Worm (Caenorhabditis elegans): ENCODE data around the gene R09H10.3.
A peak's percentile ranks its signal among the peaks of the same experiment; 100 is the strongest.

Gene R09H10.3

ce11 chrIV:10599983-10600382 is 6.8 kb upstream of the R09H10.3 start, which contains the start of gene R09H10.1:
R09H10.1 (plus strand) TSS chrIV:10600283.
- TF ChIP-seq sup-37 (GFP tag; optimal IDR thresholded peaks at IDR 0.05) (no peak), mef-2 (tag; optimal IDR thresholded peaks at IDR 0.05) (no peak), C16A3.4 (tag; optimal IDR thresholded peaks at IDR 0.05) (no peak), sox-4 (tag; optimal IDR thresholded peaks at IDR 0.05) (no peak)

- TF ChIP-seq pax-3 (tag; optimal IDR thresholded peaks at IDR 0.05): no peak
- TF ChIP-seq dpl-1 (GFP tag; optimal IDR thresholded peaks at IDR 0.05): no peak
- TF ChIP-seq ceh-8 (GFP tag; optimal IDR thresholded peaks at IDR 0.05): no peak
- TF ChIP-seq mep-1 (tag; optimal IDR thresholded peaks at IDR 0.05): no peak
- TF ChIP-seq pag-3 (tag; optimal IDR thresholded peaks at IDR 0.05; ENCODE audit: borderline replicate concordance, insufficient read depth): no peak
- no peak for TF ChIP-seq elt-2 (tag; optimal IDR thresholded peaks at IDR 0.05)
- TF ChIP-seq skn-1 (tag; optimal IDR thresholded peaks at IDR 0.05): no peak
- no peak for TF ChIP-seq ces-1 (GFP tag; optimal IDR thresholded peaks at IDR 0.05)
- TF ChIP-seq grh-1 (GFP tag; IDR thresholded peaks at IDR 0.05): no peak
- TF ChIP-seq ceh-82 (tag; optimal IDR thresholded peaks at IDR 0.05): no peak
- TF ChIP-seq snpc-4 (tag; optimal IDR thresholded peaks at IDR 0.05): no peak
- TF ChIP-seq elt-3 (tag; optimal IDR thresholded peaks at IDR 0.05): no peak
- no peak for TF ChIP-seq sup-37 (GFP tag; optimal IDR thresholded peaks at IDR 0.05)
- TF ChIP-seq unc-86 (tag; optimal IDR thresholded peaks at IDR 0.05): no peak
- TF ChIP-seq lin-39 (tag; optimal IDR thresholded peaks at IDR 0.05): no peak
Measured at ce11 chrIV:10602644-10603043, 4.2 kb upstream of the R09H10.3 start, which contains the start of gene R09H10.2. R09H10.2 (plus strand) TSS chrIV:10602944.

- TF ChIP-seq mef-2 (tag; optimal IDR thresholded peaks at IDR 0.05): no peak
- no peak for TF ChIP-seq nhr-71 (tag; optimal IDR thresholded peaks at IDR 0.05)
- no peak for TF ChIP-seq irx-1 (tag; optimal IDR thresholded peaks at IDR 0.05)
- TF ChIP-seq zag-1 (tag; optimal IDR thresholded peaks at IDR 0.05): no peak
- TF ChIP-seq ceh-8 (GFP tag; optimal IDR thresholded peaks at IDR 0.05): no peak
- TF ChIP-seq lir-3 (tag; optimal IDR thresholded peaks at IDR 0.05; ENCODE audit: poor library complexity): no peak
- TF ChIP-seq C16A3.4 (tag; optimal IDR thresholded peaks at IDR 0.05): no peak
- no peak for TF ChIP-seq nhr-237 (tag; optimal IDR thresholded peaks at IDR 0.05)
- TF ChIP-seq fkh-10 (GFP tag; optimal IDR thresholded peaks at IDR 0.05): no peak
- TF ChIP-seq snu-23 (GFP tag; optimal IDR thresholded peaks at IDR 0.05): no peak
- no peak for TF ChIP-seq ama-1 (optimal IDR thresholded peaks at IDR 0.05)
- no peak for TF ChIP-seq aha-1 (tag; optimal IDR thresholded peaks at IDR 0.05)
- TF ChIP-seq lin-35 (GFP tag; optimal IDR thresholded peaks at IDR 0.05): no peak
- TF ChIP-seq unc-30 (tag; optimal IDR thresholded peaks at IDR 0.05): no peak
- no peak for TF ChIP-seq efl-1 (optimal IDR thresholded peaks at IDR 0.05)
- TF ChIP-seq efl-1 (GFP tag; optimal IDR thresholded peaks at IDR 0.05 in 1 of 2): no peak
- no peak for TF ChIP-seq lin-15B (tag; optimal IDR thresholded peaks at IDR 0.05)
- no peak for TF ChIP-seq zip-4 (GFP tag; optimal IDR thresholded peaks at IDR 0.05)
Measured at ce11 chrIV:10608275-10608674, 1.4 kb downstream of the R09H10.3 start, which contains the start of gene R09H10.6. R09H10.6 (plus strand) TSS chrIV:10608575.

- TF ChIP-seq fos-1 (tag; optimal IDR thresholded peaks at IDR 0.05) (no peak), zag-1 (tag; optimal IDR thresholded peaks at IDR 0.05) (no peak), nhr-20 (tag; optimal IDR thresholded peaks at IDR 0.05) (peak; percentile 21), pag-3 (tag; optimal IDR thresholded peaks at IDR 0.05; ENCODE audit: borderline replicate concordance, insufficient read depth) (no peak), blmp-1 (tag; optimal IDR thresholded peaks at IDR 0.05) (peak; percentile 55), nhr-85 (tag) (peak; percentile 80), elt-3 (tag; optimal IDR thresholded peaks at IDR 0.05) (peak in 5 of 6 experiments; percentile 46 to 79 (median 61)), lin-14 (GFP tag; optimal IDR thresholded peaks at IDR 0.05) (peak; percentile 51), C04F5.9 (tag; optimal IDR thresholded peaks at IDR 0.05) (no peak), egl-27 (tag; optimal IDR thresholded peaks at IDR 0.05) (no peak)
Measured at ce11 chrIV:10609920-10610319, 3.1 kb downstream of the R09H10.3 start.

Data from whole organism, L1 larva.